Fruit fly (Drosophila melanogaster) whole organism, prepupa: ENCODE results near the gene CG8236.

Experiments
- Blimp-1 ChIP-seq: fragments of 200-800 bp; sonication (Bioruptor generic); optimal IDR thresholded peaks from 3 replicates; lab custom pipeline; 2017; ENCODE audit warnings: missing biosample characterization, missing genetic modification characterization, mild to moderate bottlenecking, moderate library complexity, missing genetic modification reagents
- CG10631 ChIP-seq: fragments of 200-800 bp; sonication (Bioruptor generic); optimal IDR thresholded peaks from 2 replicates; lab custom pipeline; 2016; ENCODE audit warnings: missing biosample characterization, missing genetic modification characterization
- CG10669 ChIP-seq: fragments of 200-800 bp; sonication (Bioruptor generic); optimal IDR thresholded peaks from 3 replicates; lab custom pipeline; 2018; ENCODE audit warnings: missing biosample characterization, mild to moderate bottlenecking, missing genetic modification characterization, moderate library complexity
- CG11294 ChIP-seq: fragments of 200-800 bp; sonication (Bioruptor generic); IDR thresholded peaks from 2 replicates; pipeline ENCODE4 v1.3.6; 2022; ENCODE audit warnings: missing biosample characterization, missing genetic modification characterization
- CG11762 ChIP-seq: fragments of 200-800 bp; sonication (Bioruptor generic); optimal IDR thresholded peaks from 3 replicates; lab custom pipeline; 2016; ENCODE audit warnings: missing biosample characterization, missing genetic modification characterization; ENCODE audit not compliant: insufficient read depth
- CG11902 ChIP-seq: fragments of 200-800 bp; sonication (Bioruptor generic); optimal IDR thresholded peaks from 3 replicates; lab custom pipeline; 2016; ENCODE audit warnings: missing biosample characterization, missing genetic modification characterization
- CG15336 ChIP-seq: fragments of 200-800 bp; sonication (Bioruptor generic); IDR thresholded peaks from 2 replicates; pipeline ENCODE4 v1.3.6; 2022; ENCODE audit warnings: missing biosample characterization, missing genetic modification characterization
- CG1621 ChIP-seq: fragments of 200-800 bp; sonication (Bioruptor generic); optimal IDR thresholded peaks from 3 replicates; lab custom pipeline; 2018; ENCODE audit warnings: missing biosample characterization, mild to moderate bottlenecking, missing genetic modification characterization
- CG16779 ChIP-seq: fragments of 200-800 bp; sonication (Bioruptor generic); optimal IDR thresholded peaks from 3 replicates; lab custom pipeline; 2017; ENCODE audit warnings: missing biosample characterization, mild to moderate bottlenecking, missing genetic modification characterization
- CG3032 ChIP-seq: fragments of 200-800 bp; optimal IDR thresholded peaks from 2 replicates; lab custom pipeline; 2019; ENCODE audit warnings: missing biosample characterization, mild to moderate bottlenecking, missing genetic modification characterization, moderate library complexity
- CG31627 ChIP-seq: fragments of 200-800 bp; sonication (Bioruptor generic); optimal IDR thresholded peaks from 3 replicates; lab custom pipeline; 2016; ENCODE audit warnings: missing biosample characterization, missing genetic modification characterization
- CG32006 ChIP-seq: fragments of 200-800 bp; sonication (Bioruptor generic); optimal IDR thresholded peaks from 3 replicates; lab custom pipeline; 2017; ENCODE audit warnings: missing biosample characterization, mild to moderate bottlenecking, missing genetic modification characterization
- CG34406 ChIP-seq: fragments of 200-800 bp; sonication (Bioruptor generic); optimal IDR thresholded peaks from 3 replicates; lab custom pipeline; 2016; ENCODE audit warnings: missing biosample characterization, missing genetic modification characterization
- CG4318 ChIP-seq: fragments of 200-800 bp; sonication (Bioruptor generic); optimal IDR thresholded peaks from 3 replicates; lab custom pipeline; 2017; ENCODE audit warnings: missing biosample characterization, mild to moderate bottlenecking, missing genetic modification characterization
- CG6163 ChIP-seq: fragments of 200-800 bp; sonication (Bioruptor generic); IDR thresholded peaks from 3 replicates; pipeline ENCODE4 v1.3.6; 2022; ENCODE audit warnings: missing biosample characterization, missing genetic modification characterization
- CG6276 ChIP-seq: fragments of 200-800 bp; sonication (Bioruptor generic); optimal IDR thresholded peaks from 2 replicates; lab custom pipeline; 2017; ENCODE audit warnings: missing biosample characterization, mild to moderate bottlenecking, missing genetic modification characterization
- CG6792 ChIP-seq: fragments of 200-800 bp; sonication (Bioruptor generic); optimal IDR thresholded peaks from 3 replicates; lab custom pipeline; 2016; ENCODE audit warnings: missing biosample characterization, missing genetic modification characterization
- CG6854 ChIP-seq: fragments of 200-800 bp; sonication (Bioruptor generic); optimal IDR thresholded peaks from 2 replicates; lab custom pipeline; 2017; ENCODE audit warnings: missing biosample characterization, mild to moderate bottlenecking, missing genetic modification characterization
- CG7368 ChIP-seq: fragments of 200-800 bp; sonication (Bioruptor generic); optimal IDR thresholded peaks from 3 replicates; lab custom pipeline; 2016; ENCODE audit warnings: missing biosample characterization, missing genetic modification characterization
- CG8632 ChIP-seq: fragments of 200-800 bp; sonication (Bioruptor generic); optimal IDR thresholded peaks from 3 replicates; lab custom pipeline; 2016; ENCODE audit warnings: missing biosample characterization, missing genetic modification characterization
- Eip75B ChIP-seq: fragments of 200-800 bp; sonication (Bioruptor generic); optimal IDR thresholded peaks from 3 replicates; lab custom pipeline; 2016; ENCODE audit warnings: missing biosample characterization, missing genetic modification characterization
- Eip78C ChIP-seq: fragments of 200-800 bp; sonication (Bioruptor generic); peaks from one replicate; lab custom pipeline; 2016; ENCODE audit warnings: missing biosample characterization, missing genetic modification characterization
- Eip93F ChIP-seq: fragments of 200-800 bp; sonication (Bioruptor generic); optimal IDR thresholded peaks from 2 replicates; lab custom pipeline; 2016; ENCODE audit warnings: missing biosample characterization, mild to moderate bottlenecking, missing genetic modification characterization
- Ets21C ChIP-seq: fragments of 200-800 bp; sonication (Bioruptor generic); optimal IDR thresholded peaks from 3 replicates; lab custom pipeline; 2016; ENCODE audit warnings: missing biosample characterization, missing genetic modification characterization
- Ets96B ChIP-seq: fragments of 200-800 bp; optimal IDR thresholded peaks from 2 replicates; lab custom pipeline; 2019; ENCODE audit warnings: missing biosample characterization, mild to moderate bottlenecking, missing genetic modification characterization, moderate library complexity
- Gug ChIP-seq: fragments of 200-800 bp; sonication (Bioruptor generic); IDR thresholded peaks from 2 replicates; pipeline ENCODE4 v1.3.6; 2022; ENCODE audit warnings: missing biosample characterization, missing genetic modification characterization
- Hr39 ChIP-seq: fragments of 200-800 bp; sonication (Bioruptor generic); optimal IDR thresholded peaks from 2 replicates; lab custom pipeline; 2016; ENCODE audit warnings: missing biosample characterization, missing genetic modification characterization
- Hr4 ChIP-seq: fragments of 200-800 bp; sonication (Bioruptor generic); optimal IDR thresholded peaks from 3 replicates; lab custom pipeline; 2016; ENCODE audit warnings: missing biosample characterization, missing genetic modification characterization
- OdsH ChIP-seq: fragments of 200-800 bp; sonication (Bioruptor generic); optimal IDR thresholded peaks from 3 replicates; lab custom pipeline; 2016; ENCODE audit warnings: missing biosample characterization, missing genetic modification characterization
- Smox ChIP-seq: fragments of 200-800 bp; sonication (Bioruptor generic); optimal IDR thresholded peaks from 3 replicates; lab custom pipeline; 2016; ENCODE audit warnings: missing biosample characterization, missing genetic modification characterization
- Sox14 ChIP-seq: fragments of 200-800 bp; sonication (Bioruptor generic); optimal IDR thresholded peaks from 3 replicates; lab custom pipeline; 2016; ENCODE audit warnings: missing biosample characterization, missing genetic modification characterization
- Sox15 ChIP-seq: fragments of 200-800 bp; sonication (Bioruptor generic); optimal IDR thresholded peaks from 3 replicates; lab custom pipeline; 2016; ENCODE audit warnings: missing biosample characterization, missing genetic modification characterization
- achi ChIP-seq: fragments of 200-800 bp; sonication (Bioruptor generic); optimal IDR thresholded peaks from 3 replicates; lab custom pipeline; 2016; ENCODE audit warnings: missing biosample characterization, missing genetic modification characterization
- acj6 ChIP-seq: fragments of 200-800 bp; sonication (Bioruptor generic); optimal IDR thresholded peaks from 3 replicates; lab custom pipeline; 2016; ENCODE audit warnings: missing biosample characterization, missing genetic modification characterization
- cyc ChIP-seq: fragments of 200-800 bp; sonication (Bioruptor generic); optimal IDR thresholded peaks from 3 replicates; lab custom pipeline; 2016; ENCODE audit warnings: missing biosample characterization, missing genetic modification characterization
- dac ChIP-seq: fragments of 200-800 bp; sonication (Bioruptor generic); optimal IDR thresholded peaks from 2 replicates; lab custom pipeline; 2017; ENCODE audit warnings: missing biosample characterization, mild to moderate bottlenecking, missing genetic modification characterization
- esn ChIP-seq: fragments of 200-800 bp; sonication (Bioruptor generic); optimal IDR thresholded peaks from 2 replicates; lab custom pipeline; 2016; ENCODE audit warnings: missing biosample characterization, mild to moderate bottlenecking, missing genetic modification characterization, moderate library complexity
- fd59A ChIP-seq: fragments of 200-800 bp; sonication (Bioruptor generic); optimal IDR thresholded peaks from 2 replicates; lab custom pipeline; 2017; ENCODE audit warnings: missing biosample characterization, mild to moderate bottlenecking, missing genetic modification characterization, missing genetic modification reagents
- fd85E ChIP-seq: fragments of 200-800 bp; sonication (Bioruptor generic); optimal IDR thresholded peaks from 3 replicates; lab custom pipeline; 2016; ENCODE audit warnings: missing biosample characterization, missing genetic modification characterization
- fkh ChIP-seq: fragments of 200-800 bp; sonication (Bioruptor generic); optimal IDR thresholded peaks from 3 replicates; lab custom pipeline; 2017; ENCODE audit warnings: missing biosample characterization, mild to moderate bottlenecking, missing genetic modification characterization, moderate library complexity
- lz ChIP-seq: fragments of 200-800 bp; sonication (Bioruptor generic); optimal IDR thresholded peaks from 3 replicates; lab custom pipeline; 2016; ENCODE audit warnings: missing biosample characterization, missing genetic modification characterization
- pdm3 ChIP-seq: fragments of 200-800 bp; sonication (Bioruptor generic); optimal IDR thresholded peaks from 3 replicates; lab custom pipeline; 2016; ENCODE audit warnings: missing biosample characterization, missing genetic modification characterization
- salr ChIP-seq, 2 experiments: fragments of 200-800 bp; sonication (Bioruptor generic); optimal IDR thresholded peaks; 3 replicates each; lab custom pipeline; 2016 to 2018; ENCODE audit warnings: missing biosample characterization in 2 of 2, missing genetic modification characterization in 2 of 2, mild to moderate bottlenecking in 1 of 2
- spab ChIP-seq: fragments of 200-800 bp; sonication (Bioruptor generic); optimal IDR thresholded peaks from 2 replicates; lab custom pipeline; 2017; ENCODE audit warnings: missing biosample characterization, mild to moderate bottlenecking, missing genetic modification characterization, missing genetic modification reagents
- ss ChIP-seq, 2 experiments: fragments of 200-800 bp; sonication (Bioruptor generic); optimal IDR thresholded peaks; 2 replicates in 1 of 2; 3 replicates in 1 of 2; lab custom pipeline; 2017 to 2018; ENCODE audit warnings: mild to moderate bottlenecking in 2 of 2, missing biosample characterization in 2 of 2, missing genetic modification characterization in 2 of 2, moderate library complexity in 1 of 2
- svp ChIP-seq: fragments of 200-800 bp; sonication (Bioruptor generic); peaks from one replicate; lab custom pipeline; 2016; ENCODE audit warnings: missing biosample characterization, missing genetic modification characterization
- topi ChIP-seq: fragments of 200-800 bp; sonication (Bioruptor generic); optimal IDR thresholded peaks from 3 replicates; lab custom pipeline; 2016; ENCODE audit warnings: missing biosample characterization, missing genetic modification characterization
- vri ChIP-seq: fragments of 200-800 bp; sonication (Bioruptor generic); optimal IDR thresholded peaks from 3 replicates; lab custom pipeline; 2016; ENCODE audit warnings: missing biosample characterization, mild to moderate bottlenecking, missing genetic modification characterization

CG8236 gene

dm6 chr3R:8819551-8820057 lies 50.4 kb downstream of the CG8236 start (continued):
- TF ChIP-seq topi (GFP tag; lab: Kevin White, UChicago) (peak; percentile 8), vri (peak; percentile 48), pdm3 (GFP tag; lab: Kevin White, UChicago) (peak; percentile 1), svp (GFP tag; lab: Kevin White, UChicago) (peak; percentile 74), lz (peak; percentile 30), salr (GFP tag; optimal IDR thresholded peaks at IDR 0.05; lab: Kevin White, UChicago) (no peak), cyc (GFP tag; lab: Kevin White, UChicago) (peak; percentile 7), CG7368 (GFP tag; lab: Kevin White, UChicago) (peak; percentile 5), Ets21C (GFP tag; lab: Kevin White, UChicago) (no peak), fkh (peak; percentile 77)

DNA sequence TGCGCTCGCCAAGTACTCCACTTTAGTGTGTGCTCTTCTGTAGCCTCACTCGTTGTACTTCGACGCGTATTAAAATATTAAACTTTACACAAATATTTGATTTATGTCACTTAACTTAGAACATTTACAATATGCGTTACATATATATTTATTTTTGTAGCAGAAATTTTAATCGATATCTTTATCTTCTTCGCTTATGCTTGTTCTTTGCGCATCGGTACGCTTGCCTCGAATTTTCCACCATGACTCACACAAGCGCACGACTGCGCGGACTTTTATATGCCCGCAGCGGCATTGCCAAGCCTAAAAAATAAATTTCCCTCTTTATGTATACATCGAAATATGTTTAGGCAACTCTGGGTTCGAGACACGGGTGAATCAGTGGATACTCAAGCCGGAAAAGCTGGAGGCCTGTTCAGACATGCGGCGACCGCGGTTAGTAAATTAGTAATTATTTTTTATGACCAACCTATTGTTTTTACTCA lies 51.3 kb downstream of the CG8236 start, which contains the start of gene aqz:
Gene aqz (minus strand): TSS at position 255 of the 485 bp plus-strand sequence.
- TF ChIP-seq CG31627 (GFP tag; lab: Kevin White, UChicago) (peak; percentile 36), CG32006 (GFP tag; lab: Kevin White, UChicago) (no peak), CG34406 (GFP tag; lab: Kevin White, UChicago) (no peak), acj6 (peak; percentile 30), fd85E (GFP tag; lab: Kevin White, UChicago) (no peak), Smox (no peak), Blimp-1 (GFP tag; lab: Kevin White, UChicago) (peak; percentile 24), Hr39 (GFP tag; lab: Kevin White, UChicago) (peak; percentile 42), CG16779 (tag; lab: Kevin White, UChicago) (peak; percentile 47), CG10669 (GFP tag; lab: Kevin White, UChicago) (no peak), Sox14 (GFP tag; lab: Kevin White, UChicago) (peak; percentile 81), fd59A (GFP tag; lab: Kevin White, UChicago) (no peak), Eip78C (GFP tag; lab: Kevin White, UChicago) (peak; percentile 58), CG4318 (no peak), CG15336 (GFP tag; lab: Robert Waterston, UW) (peak; percentile 47; the same call in 1 of the 2 replicates), svp (GFP tag; lab: Kevin White, UChicago) (peak; percentile 82), CG11762 (GFP tag; lab: Kevin White, UChicago) (no peak), cyc (GFP tag; lab: Kevin White, UChicago) (peak; percentile 24), Gug (GFP tag; lab: Robert Waterston, UW) (no peak), salr (GFP tag; optimal IDR thresholded peaks at IDR 0.05; lab: Kevin White, UChicago) (no peak), esn (GFP tag; lab: Kevin White, UChicago) (peak; percentile 42), CG11902 (no peak), CG8632 (GFP tag; lab: Kevin White, UChicago) (no peak), CG6854 (GFP tag; lab: Kevin White, UChicago) (peak; percentile 41), Eip93F (GFP tag; lab: Kevin White, UChicago) (peak; percentile 23), ss (GFP tag; optimal IDR thresholded peaks at IDR 0.05; lab: Kevin White, UChicago) (peak; percentile 44 to 58), vri (peak; percentile 62), Eip75B (GFP tag; lab: Kevin White, UChicago) (peak; percentile 48), spab (GFP tag; lab: Kevin White, UChicago) (no peak), OdsH (GFP tag; lab: Kevin White, UChicago) (no peak), dac (peak; percentile 2), Sox15 (peak; percentile 8), CG7368 (GFP tag; lab: Kevin White, UChicago) (peak; percentile 16), CG6163 (GFP tag; lab: Robert Waterston, UW) (peak; percentile 81), CG1621 (tag; lab: Kevin White, UChicago) (peak; percentile 84), fkh (peak; percentile 84), achi (no peak), CG11294 (GFP tag; lab: Robert Waterston, UW) (no peak), Hr4 (GFP tag; lab: Kevin White, UChicago) (peak; percentile 18), topi (GFP tag; lab: Kevin White, UChicago) (peak; percentile 38), CG6792 (GFP tag; lab: Kevin White, UChicago) (peak; percentile 38), CG10631 (no peak), CG6276 (GFP tag; lab: Kevin White, UChicago) (no peak), CG3032 (tag; lab: Kevin White, UChicago) (peak; percentile 40), pdm3 (GFP tag; lab: Kevin White, UChicago) (peak; percentile 32), Ets96B (tag; lab: Kevin White, UChicago) (peak; percentile 10)
